Fruit fly (Drosophila melanogaster): ENCODE data around the gene CG17271.

Gene CG17271

DNA sequence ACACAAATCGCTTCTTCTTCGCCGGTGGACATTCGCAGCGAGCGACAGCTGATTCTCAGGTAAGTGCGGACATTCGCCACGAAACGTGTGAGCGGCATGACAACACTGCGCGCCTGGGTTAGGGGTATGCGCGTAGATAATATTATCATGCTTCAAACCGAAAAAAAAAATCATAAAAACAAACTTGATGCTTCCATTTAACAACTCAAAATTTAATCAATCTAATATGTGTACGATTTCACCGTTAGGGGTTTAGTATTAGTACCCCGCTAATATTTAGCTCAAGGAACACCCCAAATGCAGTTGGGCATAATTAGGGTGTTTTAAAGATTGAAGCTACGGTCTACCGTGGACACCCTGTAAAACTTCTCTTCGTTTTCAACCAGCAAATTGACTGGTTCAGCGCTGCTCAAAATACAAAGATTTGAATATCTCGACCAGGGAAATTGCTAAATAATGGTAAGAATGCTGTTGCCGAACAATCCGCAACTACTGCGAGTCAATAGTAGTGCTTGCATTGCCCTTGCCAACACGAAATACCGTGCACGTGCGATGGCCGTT is at the start of gene CG17271, which contains the start of gene RpS20 (continued):
- TF ChIP-seq CG12071 (GFP tag; optimal IDR thresholded peaks at IDR 0.05) = peak; percentile 79
- TF ChIP-seq pfk (GFP tag; optimal IDR thresholded peaks at IDR 0.05) = peak; percentile 48
- TF ChIP-seq tap (tag; optimal IDR thresholded peaks at IDR 0.05) = peak; percentile 26
- TF ChIP-seq H2.0 (GFP tag; IDR thresholded peaks at IDR 0.05) = peak; percentile 81
- peak; percentile 78 for TF ChIP-seq CG11560 (tag; IDR thresholded peaks at IDR 0.05)
- TF ChIP-seq CG11696 (GFP tag; IDR thresholded peaks at IDR 0.05) = peak; percentile 67; the same call in 1 of the 2 replicates
- TF ChIP-seq CG10321 (GFP tag; IDR thresholded peaks at IDR 0.05) = peak; percentile 42; the same call in 1 of the 2 replicates
- TF ChIP-seq Ets65A (GFP tag) = peak; percentile 99
- peak; percentile 91 for TF ChIP-seq CG1603 (tag; optimal IDR thresholded peaks at IDR 0.05)
- peak; percentile 83 for TF ChIP-seq chm (GFP tag; IDR thresholded peaks at IDR 0.05)
- TF ChIP-seq YL-1 (GFP tag; optimal IDR thresholded peaks at IDR 0.05) = peak; percentile 97
- peak; percentile 90 for TF ChIP-seq Atf3 (GFP tag; optimal IDR thresholded peaks at IDR 0.05)
- TF ChIP-seq CG17829 (tag; optimal IDR thresholded peaks at IDR 0.05) = peak; percentile 88
- peak; percentile 96 for TF ChIP-seq CG30403 (GFP tag; optimal IDR thresholded peaks at IDR 0.05)
- TF ChIP-seq CG13894 (tag; optimal IDR thresholded peaks at IDR 0.05) = peak; percentile 85
- no peak for TF ChIP-seq Lpt (GFP tag; optimal IDR thresholded peaks at IDR 0.05)
- peak; percentile 83 for TF ChIP-seq Ada2b (GFP tag; IDR thresholded peaks at IDR 0.05)
- peak; percentile 87 for TF ChIP-seq CG17359 (tag; optimal IDR thresholded peaks at IDR 0.05)
- peak; percentile 44; the same call in 1 of the 2 replicates for TF ChIP-seq CG17612 (GFP tag; IDR thresholded peaks at IDR 0.05)
- peak; percentile 95 for TF ChIP-seq pho (GFP tag; optimal IDR thresholded peaks at IDR 0.05)
- TF ChIP-seq CG10959 (GFP tag; IDR thresholded peaks at IDR 0.05) = peak; percentile 67
- peak; percentile 75 for TF ChIP-seq CG43689 (GFP tag; IDR thresholded peaks at IDR 0.05)
- TF ChIP-seq CG4707 (GFP tag; optimal IDR thresholded peaks at IDR 0.05) = peak; percentile 62
- peak; percentile 89 for TF ChIP-seq ken (GFP tag; IDR thresholded peaks at IDR 0.05)
- TF ChIP-seq CG8089 (GFP tag; optimal IDR thresholded peaks at IDR 0.05) = peak; percentile 90
- peak; percentile 85 for TF ChIP-seq Fer2 (tag; optimal IDR thresholded peaks at IDR 0.05)
- TF ChIP-seq ftz-f1 (GFP tag; optimal IDR thresholded peaks at IDR 0.05) = peak; percentile 78
- peak; percentile 93 for TF ChIP-seq CG8290 (GFP tag; optimal IDR thresholded peaks at IDR 0.05)
- peak; percentile 71 to 75 for TF ChIP-seq CG8290 (tag; optimal IDR thresholded peaks at IDR 0.05)
- TF ChIP-seq CG4424 (GFP tag; optimal IDR thresholded peaks at IDR 0.05) = peak; percentile 93
- TF ChIP-seq chinmo (GFP tag; IDR thresholded peaks at IDR 0.05; ENCODE audit: partially characterized antibody) = 0 out of 4 replicates have a peak, but pooled peaks have one; percentile 35
- peak; percentile 76 for TF ChIP-seq fd96Cb (tag; optimal IDR thresholded peaks at IDR 0.05)
- TF ChIP-seq slp2 (GFP tag; optimal IDR thresholded peaks at IDR 0.05) = peak; percentile 89
- TF ChIP-seq al (GFP tag; IDR thresholded peaks at IDR 0.05) = peak; percentile 89
- no peak for TF ChIP-seq pita (GFP tag; optimal IDR thresholded peaks at IDR 0.05)
- peak; percentile 67; the same call in 1 of the 2 replicates for TF ChIP-seq gt (GFP tag; IDR thresholded peaks at IDR 0.05)
- TF ChIP-seq CG3726 (GFP tag; IDR thresholded peaks at IDR 0.05) = peak; percentile 87
- TF ChIP-seq CG3995 (GFP tag; optimal IDR thresholded peaks at IDR 0.05) = peak; percentile 64
- peak; percentile 56 for TF ChIP-seq Deaf1 (tag; optimal IDR thresholded peaks at IDR 0.05)
- TF ChIP-seq kah (GFP tag; optimal IDR thresholded peaks at IDR 0.05) = no peak
- TF ChIP-seq Myb (GFP tag; optimal IDR thresholded peaks at IDR 0.05) = peak; percentile 83
- no peak for TF ChIP-seq jing (GFP tag; optimal IDR thresholded peaks at IDR 0.05)
- peak; percentile 94 for TF ChIP-seq CG12942 (GFP tag; optimal IDR thresholded peaks at IDR 0.05)
- peak; percentile 65 for TF ChIP-seq CG10274 (GFP tag; optimal IDR thresholded peaks at IDR 0.05)
- peak; percentile 75 for TF ChIP-seq D19B (GFP tag; optimal IDR thresholded peaks at IDR 0.05)
- no peak for TF ChIP-seq CG7963 (GFP tag; IDR thresholded peaks at IDR 0.05; ENCODE audit: partially characterized antibody)
- TF ChIP-seq CG7987 (GFP tag; optimal IDR thresholded peaks at IDR 0.05) = peak; percentile 76
- TF ChIP-seq CG9437 (GFP tag; optimal IDR thresholded peaks at IDR 0.05) = peak; percentile 69
- TF ChIP-seq Xrp1 (GFP tag; IDR thresholded peaks at IDR 0.05) = peak; percentile 92
- peak; percentile 61 for TF ChIP-seq D19A (tag; optimal IDR thresholded peaks at IDR 0.05)
- peak; percentile 90 for TF ChIP-seq CG1647 (GFP tag; optimal IDR thresholded peaks at IDR 0.05)
